Fruit fly (Drosophila melanogaster): ENCODE measurements around the gene wts.

wts gene

dm6 chr3R:30789363-30789762, 17.1 kb downstream of the wts start (continued):
- TF ChIP-seq vnd (GFP tag; IDR thresholded peaks at IDR 0.05; ENCODE audit: partially characterized antibody) (0 out of 3 replicates have a peak, but pooled peaks have one; percentile 6), twi (tag; optimal IDR thresholded peaks at IDR 0.05) (no peak), hbn (GFP tag; IDR thresholded peaks at IDR 0.05; ENCODE audit: partially characterized antibody) (peak; percentile 53), CG32532 (GFP tag; IDR thresholded peaks at IDR 0.05) (peak; percentile 78), pros (GFP tag; optimal IDR thresholded peaks at IDR 0.05) (no peak), onecut (GFP tag; IDR thresholded peaks at IDR 0.05) (peak; percentile 44), dmrt99B (tag; optimal IDR thresholded peaks at IDR 0.05) (peak; percentile 61), Lhr (GFP tag; optimal IDR thresholded peaks at IDR 0.05) (no peak), jigr1 (GFP tag; IDR thresholded peaks at IDR 0.05) (no peak), lbe (GFP tag; optimal IDR thresholded peaks at IDR 0.05) (no peak), pzg (GFP tag; optimal IDR thresholded peaks at IDR 0.05) (peak; percentile 26), CG3281 (GFP tag; optimal IDR thresholded peaks at IDR 0.05) (peak; percentile 15), CG10366 (GFP tag; IDR thresholded peaks at IDR 0.05) (peak; percentile 63), BEAF-32 (GFP tag; optimal IDR thresholded peaks at IDR 0.05) (peak; percentile 50), E2f1 (GFP tag; IDR thresholded peaks at IDR 0.05) (peak; percentile 73), kni (GFP tag; optimal IDR thresholded peaks at IDR 0.05) (no peak), cwo (GFP tag; optimal IDR thresholded peaks at IDR 0.05) (no peak), Hmx (GFP tag; optimal IDR thresholded peaks at IDR 0.05) (no peak), CG15696 (tag; optimal IDR thresholded peaks at IDR 0.05) (no peak), gt (GFP tag; IDR thresholded peaks at IDR 0.05) (no peak), Antp (GFP tag; optimal IDR thresholded peaks at IDR 0.05) (peak; percentile 39), CG13123 (GFP tag; optimal IDR thresholded peaks at IDR 0.05) (no peak), CG4404 (GFP tag; IDR thresholded peaks at IDR 0.05) (no peak), CG31441 (GFP tag; IDR thresholded peaks at IDR 0.05) (peak; percentile 79), Dip3 (GFP tag; optimal IDR thresholded peaks at IDR 0.05) (peak; percentile 55), Rfx (GFP tag; IDR thresholded peaks at IDR 0.05) (peak; percentile 89), sens (GFP tag) (peak; percentile 78), CG14441 (GFP tag; IDR thresholded peaks at IDR 0.05) (peak; percentile 81), lmd (GFP tag; IDR thresholded peaks at IDR 0.05) (peak; percentile 76), CG11398 (GFP tag; optimal IDR thresholded peaks at IDR 0.05) (no peak), toy (GFP tag; IDR thresholded peaks at IDR 0.05) (no peak), CG10979 (tag; optimal IDR thresholded peaks at IDR 0.05) (peak; percentile 28), CG4820 (GFP tag; optimal IDR thresholded peaks at IDR 0.05) (no peak), gem (tag; optimal IDR thresholded peaks at IDR 0.05) (peak; percentile 64), CG2120 (GFP tag; optimal IDR thresholded peaks at IDR 0.05) (peak; percentile 32), CG43689 (GFP tag; IDR thresholded peaks at IDR 0.05) (no peak), ham (GFP tag; IDR thresholded peaks at IDR 0.05) (no peak), Oaz (GFP tag; IDR thresholded peaks at IDR 0.05) (peak; percentile 73), ranshi (GFP tag; IDR thresholded peaks at IDR 0.05) (peak; percentile 54; the same call in 1 of the 2 replicates), dmrt11E (tag; optimal IDR thresholded peaks at IDR 0.05) (no peak), Eip74EF (GFP tag; optimal IDR thresholded peaks at IDR 0.05) (no peak), Hmr (GFP tag; optimal IDR thresholded peaks at IDR 0.05) (peak; percentile 47), ara (GFP tag; IDR thresholded peaks at IDR 0.05) (peak; percentile 76; the same call in 1 of the 2 replicates), Ets97D (GFP tag; optimal IDR thresholded peaks at IDR 0.05) (peak; percentile 33), MTF-1 (GFP tag; optimal IDR thresholded peaks at IDR 0.05; ENCODE audit: borderline replicate concordance) (no peak), HLH3B (GFP tag; IDR thresholded peaks at IDR 0.05) (peak; percentile 64; the same call in 1 of the 2 replicates), btn (GFP tag; optimal IDR thresholded peaks at IDR 0.05) (no peak), slbo (GFP tag; IDR thresholded peaks at IDR 0.05) (peak; percentile 70), Poxn (GFP tag; IDR thresholded peaks at IDR 0.05) (no peak), CHES-1-like (GFP tag; optimal IDR thresholded peaks at IDR 0.05) (peak; percentile 13), Spps (tag; optimal IDR thresholded peaks at IDR 0.05) (no peak)

Measured in whole organism, embryonic.